Fruit fly (Drosophila melanogaster) whole organism, embryonic: ENCODE measurements around the gene Inx5.

Experiments used
- BtbVII ChIP-seq: fragments of 200-800 bp; sonication (Bioruptor generic); optimal IDR thresholded peaks from 3 replicates; lab custom pipeline; 2017; ENCODE audit warnings: missing biosample characterization, mild to moderate bottlenecking, missing genetic modification characterization
- CG10979 ChIP-seq: fragments of 200-800 bp; sonication (Bioruptor generic); optimal IDR thresholded peaks from 2 replicates; lab custom pipeline; 2018; ENCODE audit warnings: missing biosample characterization, mild to moderate bottlenecking, missing genetic modification characterization, moderate library complexity
- CG11093 ChIP-seq: fragments of 200-800 bp; sonication (Bioruptor generic); IDR thresholded peaks from 3 replicates; pipeline ENCODE4 v1.3.6; 2022; ENCODE audit warnings: missing biosample characterization, missing genetic modification characterization
- CG12155 ChIP-seq: fragments of 200-800 bp; sonication (Bioruptor generic); optimal IDR thresholded peaks from 3 replicates; lab custom pipeline; 2016; ENCODE audit warnings: missing biosample characterization, missing genetic modification characterization
- CG13287 ChIP-seq: fragments of 200-800 bp; sonication (Bioruptor generic); IDR thresholded peaks from 2 replicates; pipeline ENCODE4 v1.3.6; 2022; ENCODE audit warnings: missing biosample characterization, missing genetic modification characterization; ENCODE audit not compliant: partially characterized antibody
- CG14014 ChIP-seq: fragments of 200-800 bp; sonication (Bioruptor generic); IDR thresholded peaks from 2 replicates; pipeline ENCODE4 v1.3.6; 2022; ENCODE audit warnings: missing biosample characterization, missing genetic modification characterization
- CG1647 ChIP-seq: fragments of 200-800 bp; sonication (Bioruptor generic); optimal IDR thresholded peaks from 3 replicates; lab custom pipeline; 2016; ENCODE audit warnings: missing biosample characterization, missing genetic modification characterization
- CG17568 ChIP-seq: fragments of 200-800 bp; sonication (Bioruptor generic); optimal IDR thresholded peaks from 2 replicates; lab custom pipeline; 2018; ENCODE audit warnings: missing biosample characterization, mild to moderate bottlenecking, missing genetic modification characterization, moderate library complexity
- CG17612 ChIP-seq: fragments of 200-800 bp; sonication (Bioruptor generic); IDR thresholded peaks from 2 replicates; pipeline ENCODE4 v1.3.6; 2022; ENCODE audit warnings: missing biosample characterization, missing genetic modification characterization
- CG1792 ChIP-seq: fragments of 200-800 bp; sonication (Bioruptor generic); optimal IDR thresholded peaks from 2 replicates; lab custom pipeline; 2016; ENCODE audit warnings: missing biosample characterization, missing genetic modification characterization
- CG31388 ChIP-seq: fragments of 200-800 bp; sonication (Bioruptor generic); optimal IDR thresholded peaks from 2 replicates; lab custom pipeline; 2016; ENCODE audit warnings: missing biosample characterization, missing genetic modification characterization
- CG34224 ChIP-seq: fragments of 200-800 bp; sonication (Bioruptor generic); IDR thresholded peaks from 3 replicates; pipeline ENCODE4 v1.3.6; 2022; ENCODE audit warnings: missing biosample characterization, missing genetic modification characterization; ENCODE audit not compliant: partially characterized antibody
- CG4328 ChIP-seq: fragments of 200-800 bp; sonication (Bioruptor generic); optimal IDR thresholded peaks from 3 replicates; lab custom pipeline; 2017; ENCODE audit warnings: missing biosample characterization, missing genetic modification reagents, missing genetic modification characterization
- CG6254 ChIP-seq: fragments of 200-800 bp; sonication (Bioruptor generic); optimal IDR thresholded peaks from 3 replicates; lab custom pipeline; 2017; ENCODE audit warnings: mild to moderate bottlenecking, missing biosample characterization, missing genetic modification reagents, missing genetic modification characterization
- CG6654 ChIP-seq: fragments of 200-800 bp; sonication (Bioruptor generic); optimal IDR thresholded peaks from 2 replicates; lab custom pipeline; 2017; ENCODE audit warnings: missing biosample characterization, mild to moderate bottlenecking, missing genetic modification characterization
- CrebB ChIP-seq: fragments of 200-800 bp; sonication (Bioruptor generic); optimal IDR thresholded peaks from 3 replicates; lab custom pipeline; 2018; ENCODE audit warnings: missing biosample characterization, mild to moderate bottlenecking, missing genetic modification characterization
- Dbx ChIP-seq: fragments of 200-800 bp; sonication (Bioruptor generic); IDR thresholded peaks from 3 replicates; pipeline ENCODE4 v1.3.6; 2022; ENCODE audit warnings: missing biosample characterization, missing genetic modification characterization
- Deaf1 ChIP-seq: fragments of 200-800 bp; optimal IDR thresholded peaks from 3 replicates; lab custom pipeline; 2019; ENCODE audit warnings: missing biosample characterization, mild to moderate bottlenecking, missing genetic modification characterization, moderate library complexity
- Dek ChIP-seq: fragments of 200-800 bp; sonication (Bioruptor generic); optimal IDR thresholded peaks from 3 replicates; lab custom pipeline; 2019; ENCODE audit warnings: missing biosample characterization, mild to moderate bottlenecking, missing genetic modification characterization, moderate library complexity
- Dll ChIP-seq: fragments of 200-800 bp; sonication (Bioruptor generic); IDR thresholded peaks from 4 replicates; pipeline ENCODE4 v1.3.6; 2022; ENCODE audit warnings: missing biosample characterization, missing genetic modification characterization; ENCODE audit not compliant: partially characterized antibody
- Ets97D ChIP-seq: fragments of 200-800 bp; sonication (Bioruptor generic); optimal IDR thresholded peaks from 3 replicates; lab custom pipeline; 2016; ENCODE audit warnings: missing biosample characterization, missing genetic modification characterization
- Gsc ChIP-seq: fragments of 200-800 bp; sonication (Bioruptor generic); IDR thresholded peaks from 2 replicates; pipeline ENCODE4 v1.3.6; 2022; ENCODE audit warnings: missing biosample characterization, missing genetic modification characterization
- HLH4C ChIP-seq: fragments of 200-800 bp; sonication (Bioruptor generic); IDR thresholded peaks from 3 replicates; pipeline ENCODE4 v1.3.6; 2022; ENCODE audit warnings: missing biosample characterization, missing genetic modification characterization; ENCODE audit not compliant: partially characterized antibody
- HmgD ChIP-seq: fragments of 200-800 bp; sonication (Bioruptor generic); optimal IDR thresholded peaks from 3 replicates; lab custom pipeline; 2016; ENCODE audit warnings: missing biosample characterization, missing genetic modification characterization
- Lhr ChIP-seq: fragments of 200-800 bp; sonication (Bioruptor generic); optimal IDR thresholded peaks from 3 replicates; lab custom pipeline; 2017; ENCODE audit warnings: mild to moderate bottlenecking, missing biosample characterization, missing genetic modification reagents, missing genetic modification characterization
- Rx ChIP-seq: fragments of 200-800 bp; sonication (Bioruptor generic); IDR thresholded peaks from 2 replicates; pipeline ENCODE4 v1.3.6; 2022; ENCODE audit warnings: missing biosample characterization, missing genetic modification characterization
- Sox102F ChIP-seq: fragments of 200-800 bp; sonication (Bioruptor generic); optimal IDR thresholded peaks from 2 replicates; lab custom pipeline; 2018; ENCODE audit warnings: missing biosample characterization, mild to moderate bottlenecking, missing genetic modification characterization, moderate library complexity
- Sry-δ ChIP-seq: fragments of 200-800 bp; sonication (Bioruptor generic); optimal IDR thresholded peaks from 2 replicates; lab custom pipeline; 2016; ENCODE audit warnings: missing biosample characterization, missing genetic modification characterization
- Tbp ChIP-seq: fragments of >200 bp; optimal IDR thresholded peaks from 2 replicates; lab custom pipeline; 2018; ENCODE audit warnings: missing biosample characterization, missing genetic modification characterization
- Trl ChIP-seq, 3 experiments: fragments of >200 bp in 2 of 3; fragments of 200-800 bp in 1 of 3; sonication (Bioruptor generic) in 1 of 3; optimal IDR thresholded peaks; 2 replicates in 1 of 3; 3 replicates in 2 of 3; lab custom pipeline; 2016 to 2017; ENCODE audit warnings: missing biosample characterization in 1 of 3, missing genetic modification characterization in 1 of 3
- Xrp1 ChIP-seq: fragments of 200-800 bp; sonication (Bioruptor generic); IDR thresholded peaks from 2 replicates; pipeline ENCODE4 v1.3.6; 2022; ENCODE audit warnings: missing biosample characterization, missing genetic modification characterization
- ab ChIP-seq: fragments of 200-800 bp; sonication (Bioruptor generic); optimal IDR thresholded peaks from 2 replicates; lab custom pipeline; 2016; ENCODE audit warnings: missing biosample characterization, missing genetic modification characterization
- al ChIP-seq: fragments of 200-800 bp; sonication (Bioruptor generic); IDR thresholded peaks from 2 replicates; pipeline ENCODE4 v1.3.6; 2022; ENCODE audit warnings: missing biosample characterization, missing genetic modification characterization
- bbx ChIP-seq: fragments of 200-800 bp; sonication (Bioruptor generic); IDR thresholded peaks from 2 replicates; pipeline ENCODE4 v1.3.6; 2022; ENCODE audit warnings: missing biosample characterization, missing genetic modification characterization; ENCODE audit not compliant: partially characterized antibody
- chinmo ChIP-seq: fragments of 200-800 bp; sonication (Bioruptor generic); IDR thresholded peaks from 4 replicates; pipeline ENCODE4 v1.3.6; 2022; ENCODE audit warnings: missing biosample characterization, missing genetic modification characterization; ENCODE audit not compliant: partially characterized antibody
- chm ChIP-seq: fragments of 200-800 bp; sonication (Bioruptor generic); IDR thresholded peaks from 2 replicates; pipeline ENCODE4 v1.3.6; 2022; ENCODE audit warnings: missing biosample characterization, missing genetic modification characterization
- dmrt11E ChIP-seq: fragments of 200-800 bp; sonication (Bioruptor generic); optimal IDR thresholded peaks from 3 replicates; lab custom pipeline; 2018; ENCODE audit warnings: missing biosample characterization, mild to moderate bottlenecking, missing genetic modification characterization, moderate library complexity
- fd64A ChIP-seq: fragments of 200-800 bp; sonication (Bioruptor generic); optimal IDR thresholded peaks from 3 replicates; lab custom pipeline; 2018; ENCODE audit warnings: missing biosample characterization, mild to moderate bottlenecking, missing genetic modification characterization
- ftz-f1 ChIP-seq: fragments of 200-800 bp; sonication (Bioruptor generic); optimal IDR thresholded peaks from 2 replicates; lab custom pipeline; 2016; ENCODE audit warnings: missing biosample characterization, missing genetic modification characterization
- gem ChIP-seq: fragments of 200-800 bp; sonication (Bioruptor generic); optimal IDR thresholded peaks from 2 replicates; lab custom pipeline; 2019; ENCODE audit warnings: missing biosample characterization, mild to moderate bottlenecking, missing genetic modification characterization, moderate library complexity
- grau ChIP-seq: fragments of 200-800 bp; optimal IDR thresholded peaks from 3 replicates; lab custom pipeline; 2019; ENCODE audit warnings: missing biosample characterization, mild to moderate bottlenecking, missing genetic modification characterization, moderate library complexity
- h ChIP-seq: fragments of >200 bp; optimal IDR thresholded peaks from 2 replicates; lab custom pipeline; 2017
- knrl ChIP-seq: fragments of 200-800 bp; sonication (Bioruptor generic); IDR thresholded peaks from 3 replicates; pipeline ENCODE4 v1.3.6; 2022; ENCODE audit warnings: missing biosample characterization, missing genetic modification characterization; ENCODE audit not compliant: partially characterized antibody
- nerfin-1 ChIP-seq: fragments of 200-800 bp; sonication (Bioruptor generic); optimal IDR thresholded peaks from 3 replicates; lab custom pipeline; 2019; ENCODE audit warnings: missing biosample characterization, mild to moderate bottlenecking, missing genetic modification characterization, moderate library complexity
- nom ChIP-seq: fragments of 200-800 bp; sonication (Bioruptor generic); optimal IDR thresholded peaks from 2 replicates; lab custom pipeline; 2017; ENCODE audit warnings: missing biosample characterization, missing genetic modification characterization, mild to moderate bottlenecking, moderate library complexity, missing genetic modification reagents
- prd ChIP-seq, 3 experiments: fragments of >200 bp in 2 of 3; fragments of 200-800 bp in 1 of 3; sonication (Bioruptor generic) in 1 of 3; optimal IDR thresholded peaks in 2 of 3; IDR thresholded peaks in 1 of 3; 2 replicates in 2 of 3; 3 replicates in 1 of 3; pipeline versions ENCODE4 v1.3.6 to Lab custom; 2017 to 2022; ENCODE audit warnings: missing biosample characterization in 1 of 3, missing genetic modification characterization in 1 of 3
- salm ChIP-seq: fragments of 200-800 bp; sonication (Bioruptor generic); optimal IDR thresholded peaks from 2 replicates; lab custom pipeline; 2018; ENCODE audit warnings: missing biosample characterization, mild to moderate bottlenecking, missing genetic modification characterization
- sens-2 ChIP-seq: fragments of 200-800 bp; sonication (Bioruptor generic); IDR thresholded peaks from 2 replicates; pipeline ENCODE4 v1.3.6; 2022; ENCODE audit warnings: missing biosample characterization, missing genetic modification characterization
- seq ChIP-seq: fragments of 200-800 bp; sonication (Bioruptor generic); IDR thresholded peaks from 2 replicates; pipeline ENCODE4 v1.3.6; 2022; ENCODE audit warnings: missing biosample characterization, missing genetic modification characterization

Gene Inx5

DNA sequence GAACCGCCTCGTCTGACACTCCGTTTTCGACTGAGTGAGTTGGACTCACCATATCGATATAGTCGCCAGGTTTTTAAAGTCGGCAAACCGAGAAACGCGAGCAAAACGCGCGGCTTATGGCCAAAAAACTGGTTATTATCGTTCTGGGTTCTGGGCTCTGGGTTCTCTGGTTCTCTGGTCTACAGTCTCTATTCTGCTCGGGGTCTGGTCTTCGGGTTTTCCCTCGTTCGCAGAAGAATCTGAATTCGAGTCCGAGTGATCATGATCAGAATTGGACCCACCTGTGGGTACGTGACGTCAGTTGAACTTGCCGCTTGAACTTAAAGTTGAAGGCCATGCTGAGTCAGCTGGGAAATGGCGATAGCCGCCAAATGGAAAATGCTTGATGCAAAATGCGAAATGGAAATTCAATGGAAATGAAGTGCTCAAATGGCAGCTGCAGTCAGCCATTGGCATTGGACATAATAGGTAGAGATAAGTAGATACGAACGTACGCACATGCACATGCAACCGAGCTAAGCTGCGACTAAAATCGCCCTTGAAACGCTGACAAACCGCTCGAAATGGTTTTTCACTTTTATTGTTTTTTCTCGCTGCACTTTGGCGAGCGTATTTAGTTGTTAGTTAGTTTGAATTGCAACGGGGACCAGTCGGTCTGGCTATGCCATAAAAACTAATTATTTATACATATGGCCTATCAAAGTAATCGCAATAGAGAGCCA is 4.3 kb upstream of the Inx5 start, which contains the start of gene CG33939 (continued):
- no peak for TF ChIP-seq sens-2 (GFP tag; lab: Robert Waterston, UW)
- 0 out of 4 replicates have a peak, but pooled peaks have one; percentile 73 for TF ChIP-seq chinmo (GFP tag; lab: Robert Waterston, UW)
- TF ChIP-seq CrebB (tag; lab: Kevin White, UChicago), result no peak
- TF ChIP-seq bbx (GFP tag; lab: Robert Waterston, UW), result no peak
- TF ChIP-seq CG1792 (GFP tag; lab: Kevin White, UChicago), result no peak
- TF ChIP-seq chm (GFP tag; lab: Robert Waterston, UW), result no peak
- TF ChIP-seq Xrp1 (GFP tag; lab: Robert Waterston, UW), result no peak
- TF ChIP-seq CG6254 (GFP tag; lab: Kevin White, UChicago), result no peak
- TF ChIP-seq Lhr, result no peak
- no peak for TF ChIP-seq Sry-δ
- no peak for TF ChIP-seq h
- TF ChIP-seq HLH4C (GFP tag; lab: Robert Waterston, UW), result no peak
- TF ChIP-seq Tbp (GFP tag; lab: Kevin White, UChicago), result peak; percentile 65
- no peak for TF ChIP-seq CG17568 (GFP tag; lab: Kevin White, UChicago)
- no peak for TF ChIP-seq prd (optimal IDR thresholded peaks at IDR 0.05; lab: Kevin White, UChicago)
- TF ChIP-seq prd (GFP tag; IDR thresholded peaks at IDR 0.05; lab: Robert Waterston, UW), result no peak
- TF ChIP-seq nerfin-1 (tag; lab: Kevin White, UChicago), result no peak
- TF ChIP-seq BtbVII (GFP tag; lab: Kevin White, UChicago), result no peak
- TF ChIP-seq nom (GFP tag; lab: Kevin White, UChicago), result peak; percentile 22
- peak; percentile 8; the same call in 1 of the 2 replicates for TF ChIP-seq CG13287 (GFP tag; lab: Robert Waterston, UW)
- TF ChIP-seq CG14014, result no peak
- no peak for TF ChIP-seq al
- TF ChIP-seq CG1647 (GFP tag; lab: Kevin White, UChicago), result no peak
- no peak for TF ChIP-seq Dbx (GFP tag; lab: Robert Waterston, UW)
- no peak for TF ChIP-seq ab (GFP tag; lab: Kevin White, UChicago)
- TF ChIP-seq seq (GFP tag; lab: Robert Waterston, UW), result no peak
- TF ChIP-seq Trl (optimal IDR thresholded peaks at IDR 0.05; lab: Kevin White, UChicago), result peak in 1 of 2 experiments; percentile 1
- no peak for TF ChIP-seq Trl (GFP tag; optimal IDR thresholded peaks at IDR 0.05; lab: Kevin White, UChicago)
- TF ChIP-seq knrl, result no peak
- TF ChIP-seq Dek (tag; lab: Kevin White, UChicago), result no peak
- TF ChIP-seq CG31388 (GFP tag; lab: Kevin White, UChicago), result no peak
- no peak for TF ChIP-seq CG34224 (GFP tag; lab: Robert Waterston, UW)
- TF ChIP-seq CG12155 (GFP tag; lab: Kevin White, UChicago), result no peak
- 0 out of 4 replicates have a peak, but pooled peaks have one; percentile 14 for TF ChIP-seq Dll (GFP tag; lab: Robert Waterston, UW)
- TF ChIP-seq Deaf1 (tag; lab: Kevin White, UChicago), result peak; percentile 77

DNA sequence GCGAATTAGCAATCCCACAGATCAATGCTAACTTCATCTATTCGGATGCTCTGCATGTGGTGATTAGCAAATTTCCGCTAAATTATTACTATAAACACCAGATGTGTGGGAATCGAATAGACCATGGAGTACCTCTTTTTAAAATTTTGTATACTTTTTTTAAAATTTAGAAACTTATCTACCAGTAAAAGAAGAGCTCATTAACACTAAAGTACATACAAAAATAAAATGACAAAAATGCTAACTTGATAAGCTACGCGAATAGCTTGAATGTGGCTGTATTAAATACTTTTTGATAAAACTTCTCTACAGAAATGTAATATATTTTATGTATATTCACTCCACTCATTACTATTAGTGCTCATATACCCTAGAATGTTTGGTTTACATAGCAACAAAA is 3.4 kb upstream of the Inx5 start:
- TF ChIP-seq HmgD (GFP tag; lab: Kevin White, UChicago), result no peak
- no peak for TF ChIP-seq CG17612
- no peak for TF ChIP-seq Ets97D (GFP tag; lab: Kevin White, UChicago)
- no peak for TF ChIP-seq CG11093
- TF ChIP-seq Gsc, result no peak
- no peak for TF ChIP-seq ftz-f1 (GFP tag; lab: Kevin White, UChicago)
- no peak for TF ChIP-seq CG4328
- TF ChIP-seq CG6654 (GFP tag; lab: Kevin White, UChicago), result no peak
- peak; percentile 54 for TF ChIP-seq grau (tag; lab: Kevin White, UChicago)
- no peak for TF ChIP-seq Rx (GFP tag; lab: Robert Waterston, UW)
- TF ChIP-seq dmrt11E (tag; lab: Kevin White, UChicago), result no peak
- no peak for TF ChIP-seq salm (tag; lab: Kevin White, UChicago)
- peak; percentile 54 for TF ChIP-seq gem (tag; lab: Kevin White, UChicago)
- TF ChIP-seq CG10979 (tag; lab: Kevin White, UChicago), result no peak
- peak; percentile 11 for TF ChIP-seq Sox102F (GFP tag; lab: Kevin White, UChicago)
- TF ChIP-seq fd64A (GFP tag; lab: Kevin White, UChicago), result no peak
